Fruit fly (Drosophila melanogaster) whole organism, embryonic: Measurements from ENCODE around the gene CG12017.

Source experiments
- Adf1 ChIP-seq: fragments of 200-800 bp; sonication (Bioruptor generic); IDR thresholded peaks from 2 replicates; pipeline ENCODE4 v1.3.6; 2022; ENCODE audit warnings: missing biosample characterization, missing genetic modification characterization
- B-H1 ChIP-seq: fragments of 200-800 bp; sonication (Bioruptor generic); IDR thresholded peaks from 3 replicates; pipeline ENCODE4 v1.3.6; 2022; ENCODE audit warnings: missing biosample characterization, missing genetic modification characterization
- CG1024 ChIP-seq: fragments of 200-800 bp; sonication (Bioruptor generic); IDR thresholded peaks from 2 replicates; pipeline ENCODE4 v1.3.6; 2022; ENCODE audit warnings: missing biosample characterization, missing genetic modification characterization
- CG10543 ChIP-seq: fragments of 200-800 bp; sonication (Bioruptor generic); optimal IDR thresholded peaks from 3 replicates; lab custom pipeline; 2017; ENCODE audit warnings: missing biosample characterization, mild to moderate bottlenecking, missing genetic modification characterization, moderate library complexity
- CG10959 ChIP-seq: fragments of 200-800 bp; sonication (Bioruptor generic); IDR thresholded peaks from 2 replicates; pipeline ENCODE4 v1.3.6; 2022; ENCODE audit warnings: missing biosample characterization, missing genetic modification characterization
- CG11504 ChIP-seq: fragments of 200-800 bp; sonication (Bioruptor generic); optimal IDR thresholded peaks from 3 replicates; lab custom pipeline; 2019; ENCODE audit warnings: missing biosample characterization, mild to moderate bottlenecking, missing genetic modification characterization, moderate library complexity
- CG12299 ChIP-seq: fragments of 200-800 bp; sonication (Bioruptor generic); optimal IDR thresholded peaks from 2 replicates; lab custom pipeline; 2018; ENCODE audit warnings: missing biosample characterization, mild to moderate bottlenecking, missing genetic modification characterization
- CG13424 ChIP-seq: fragments of 200-800 bp; sonication (Bioruptor generic); optimal IDR thresholded peaks from 2 replicates; lab custom pipeline; 2019; ENCODE audit warnings: missing biosample characterization, mild to moderate bottlenecking, missing genetic modification characterization, moderate library complexity
- CG14860 ChIP-seq: fragments of 200-800 bp; sonication (Bioruptor generic); IDR thresholded peaks from 3 replicates; pipeline ENCODE4 v1.3.6; 2022; ENCODE audit warnings: missing biosample characterization, missing genetic modification characterization; ENCODE audit not compliant: partially characterized antibody
- CG15073 ChIP-seq: fragments of 200-800 bp; sonication (Bioruptor generic); optimal IDR thresholded peaks from 2 replicates; lab custom pipeline; 2016; ENCODE audit warnings: missing biosample characterization, missing genetic modification characterization
- CG17568 ChIP-seq: fragments of 200-800 bp; sonication (Bioruptor generic); optimal IDR thresholded peaks from 2 replicates; lab custom pipeline; 2018; ENCODE audit warnings: missing biosample characterization, mild to moderate bottlenecking, missing genetic modification characterization, moderate library complexity
- CG1832 ChIP-seq: fragments of 200-800 bp; sonication (Bioruptor generic); optimal IDR thresholded peaks from 2 replicates; lab custom pipeline; 2017; ENCODE audit warnings: missing biosample characterization, mild to moderate bottlenecking, missing genetic modification characterization, inconsistent platforms
- CG34376 ChIP-seq: fragments of 200-800 bp; sonication (Bioruptor generic); optimal IDR thresholded peaks from 2 replicates; lab custom pipeline; 2018; ENCODE audit warnings: missing biosample characterization, mild to moderate bottlenecking, missing genetic modification characterization
- CG3838 ChIP-seq: fragments of 200-800 bp; sonication (Bioruptor generic); optimal IDR thresholded peaks from 3 replicates; lab custom pipeline; 2016; ENCODE audit warnings: missing biosample characterization, missing genetic modification characterization
- CG6854 ChIP-seq: fragments of 200-800 bp; sonication (Bioruptor generic); optimal IDR thresholded peaks from 3 replicates; lab custom pipeline; 2017; ENCODE audit warnings: missing biosample characterization, mild to moderate bottlenecking, missing genetic modification characterization
- CG8388 ChIP-seq: fragments of 200-800 bp; sonication (Bioruptor generic); optimal IDR thresholded peaks from 2 replicates; lab custom pipeline; 2019; ENCODE audit warnings: missing biosample characterization, mild to moderate bottlenecking, missing genetic modification characterization, moderate library complexity
- CG9876 ChIP-seq: fragments of 200-800 bp; sonication (Bioruptor generic); optimal IDR thresholded peaks from 2 replicates; lab custom pipeline; 2016; ENCODE audit warnings: missing biosample characterization, missing genetic modification characterization
- CkIIα-i1 ChIP-seq: fragments of 200-800 bp; sonication (Bioruptor generic); IDR thresholded peaks from 2 replicates; pipeline ENCODE4 v1.3.6; 2022; ENCODE audit warnings: missing biosample characterization, missing genetic modification characterization
- Dip2 ChIP-seq: fragments of 200-800 bp; sonication (Bioruptor generic); IDR thresholded peaks from 2 replicates; pipeline ENCODE4 v1.3.6; 2022; ENCODE audit warnings: missing biosample characterization, missing genetic modification characterization
- Dll ChIP-seq: fragments of 200-800 bp; sonication (Bioruptor generic); IDR thresholded peaks from 4 replicates; pipeline ENCODE4 v1.3.6; 2022; ENCODE audit warnings: missing biosample characterization, missing genetic modification characterization; ENCODE audit not compliant: partially characterized antibody
- Lim3 ChIP-seq: fragments of 200-800 bp; sonication (Bioruptor generic); IDR thresholded peaks from 2 replicates; pipeline ENCODE4 v1.3.6; 2022; ENCODE audit warnings: missing biosample characterization, missing genetic modification characterization
- Mad ChIP-seq: fragments of 200-800 bp; sonication (Bioruptor generic); optimal IDR thresholded peaks from 2 replicates; lab custom pipeline; 2016; ENCODE audit warnings: missing biosample characterization, missing genetic modification characterization
- Max ChIP-seq: fragments of 200-800 bp; sonication (Bioruptor generic); optimal IDR thresholded peaks from 2 replicates; lab custom pipeline; 2016; ENCODE audit warnings: missing biosample characterization, mild to moderate bottlenecking, missing genetic modification characterization
- Meics ChIP-seq: fragments of 200-800 bp; sonication (Bioruptor generic); optimal IDR thresholded peaks from 2 replicates; lab custom pipeline; 2017; ENCODE audit warnings: missing biosample characterization, mild to moderate bottlenecking, missing genetic modification characterization
- NC2β ChIP-seq: fragments of 200-800 bp; sonication (Bioruptor generic); optimal IDR thresholded peaks from 2 replicates; lab custom pipeline; 2016; ENCODE audit warnings: missing biosample characterization, missing genetic modification characterization
- Nf-YA ChIP-seq: fragments of 200-800 bp; sonication (Bioruptor generic); IDR thresholded peaks from 2 replicates; pipeline ENCODE4 v1.3.6; 2022; ENCODE audit warnings: missing biosample characterization, missing genetic modification characterization
- Pdp1 ChIP-seq, 2 experiments: fragments of 200-800 bp; sonication (Bioruptor generic); optimal IDR thresholded peaks; 3 replicates each; lab custom pipeline; 2016; ENCODE audit warnings: missing biosample characterization in 2 of 2, missing genetic modification characterization in 2 of 2, mild to moderate bottlenecking in 1 of 2, moderate library complexity in 1 of 2
- br ChIP-seq: fragments of >200 bp; optimal IDR thresholded peaks from 2 replicates; lab custom pipeline; 2017
- cas ChIP-seq: fragments of 200-800 bp; sonication (Bioruptor generic); IDR thresholded peaks from 2 replicates; pipeline ENCODE4 v1.3.6; 2022; ENCODE audit warnings: missing biosample characterization, missing genetic modification characterization
- chm ChIP-seq: fragments of 200-800 bp; sonication (Bioruptor generic); IDR thresholded peaks from 2 replicates; pipeline ENCODE4 v1.3.6; 2022; ENCODE audit warnings: missing biosample characterization, missing genetic modification characterization
- crol ChIP-seq: fragments of 200-800 bp; sonication (Bioruptor generic); IDR thresholded peaks from 2 replicates; pipeline ENCODE4 v1.3.6; 2022; ENCODE audit warnings: missing biosample characterization, missing genetic modification characterization
- disco-r ChIP-seq: fragments of 200-800 bp; sonication (Bioruptor generic); optimal IDR thresholded peaks from 2 replicates; lab custom pipeline; 2016; ENCODE audit warnings: missing biosample characterization, missing genetic modification characterization
- dmrt99B ChIP-seq: fragments of 200-800 bp; sonication (Bioruptor generic); optimal IDR thresholded peaks from 2 replicates; lab custom pipeline; 2018; ENCODE audit warnings: missing biosample characterization, mild to moderate bottlenecking, missing genetic modification characterization, moderate library complexity
- en ChIP-seq: fragments of 200-800 bp; sonication (Bioruptor generic); optimal IDR thresholded peaks from 2 replicates; lab custom pipeline; 2016; ENCODE audit warnings: missing biosample characterization, missing genetic modification characterization
- fru ChIP-seq: fragments of >200 bp; optimal IDR thresholded peaks from 2 replicates; lab custom pipeline; 2017
- ftz-f1 ChIP-seq: fragments of 200-800 bp; sonication (Bioruptor generic); optimal IDR thresholded peaks from 2 replicates; lab custom pipeline; 2016; ENCODE audit warnings: missing biosample characterization, missing genetic modification characterization
- gcm ChIP-seq: fragments of 200-800 bp; sonication (Bioruptor generic); optimal IDR thresholded peaks from 2 replicates; lab custom pipeline; 2019; ENCODE audit warnings: missing biosample characterization, mild to moderate bottlenecking, missing genetic modification characterization, moderate library complexity
- gt ChIP-seq: fragments of 200-800 bp; sonication (Bioruptor generic); IDR thresholded peaks from 2 replicates; pipeline ENCODE4 v1.3.6; 2022; ENCODE audit warnings: missing biosample characterization, missing genetic modification characterization
- inv ChIP-seq: fragments of 200-800 bp; sonication (Bioruptor generic); IDR thresholded peaks from 2 replicates; pipeline ENCODE4 v1.3.6; 2022; ENCODE audit warnings: missing biosample characterization, missing genetic modification characterization; ENCODE audit not compliant: partially characterized antibody
- lilli ChIP-seq: fragments of 200-800 bp; sonication (Bioruptor generic); optimal IDR thresholded peaks from 3 replicates; lab custom pipeline; 2016; ENCODE audit warnings: missing biosample characterization, missing genetic modification characterization
- lola ChIP-seq, 3 experiments: fragments of >200 bp in 2 of 3; fragments of 200-800 bp in 1 of 3; sonication (Bioruptor generic) in 1 of 3; optimal IDR thresholded peaks; 2 replicates each; lab custom pipeline; 2017 to 2019; ENCODE audit warnings: missing biosample characterization in 3 of 3, missing genetic modification characterization in 3 of 3, mild to moderate bottlenecking in 1 of 3, moderate library complexity in 1 of 3
- odd ChIP-seq: fragments of 200-800 bp; sonication (Bioruptor generic); optimal IDR thresholded peaks from 2 replicates; lab custom pipeline; 2017; ENCODE audit warnings: missing biosample characterization, mild to moderate bottlenecking, missing genetic modification characterization
- otp ChIP-seq: fragments of 200-800 bp; sonication (Bioruptor generic); IDR thresholded peaks from 3 replicates; pipeline ENCODE4, ENCODE4 v1.3.6; 2022; ENCODE audit warnings: missing biosample characterization, missing genetic modification characterization
- pros ChIP-seq: fragments of 200-800 bp; sonication (Bioruptor generic); optimal IDR thresholded peaks from 3 replicates; lab custom pipeline; 2019; ENCODE audit warnings: missing biosample characterization, mild to moderate bottlenecking, missing genetic modification characterization, moderate library complexity
- sens-2 ChIP-seq: fragments of 200-800 bp; sonication (Bioruptor generic); IDR thresholded peaks from 2 replicates; pipeline ENCODE4 v1.3.6; 2022; ENCODE audit warnings: missing biosample characterization, missing genetic modification characterization
- shn ChIP-seq: fragments of 200-800 bp; sonication (Bioruptor generic); optimal IDR thresholded peaks from 3 replicates; lab custom pipeline; 2016; ENCODE audit warnings: missing biosample characterization, missing genetic modification characterization
- slou ChIP-seq: fragments of 200-800 bp; sonication (Bioruptor generic); optimal IDR thresholded peaks from 3 replicates; lab custom pipeline; 2016; ENCODE audit warnings: missing biosample characterization, missing genetic modification characterization
- tna ChIP-seq: fragments of 200-800 bp; sonication (Bioruptor generic); IDR thresholded peaks from 2 replicates; pipeline ENCODE4 v1.3.6; 2022; ENCODE audit warnings: missing biosample characterization, missing genetic modification characterization; ENCODE audit not compliant: partially characterized antibody
- wdn ChIP-seq: fragments of 200-800 bp; sonication (Bioruptor generic); IDR thresholded peaks from 2 replicates; pipeline ENCODE4 v1.3.6; 2022; ENCODE audit warnings: missing biosample characterization, missing genetic modification characterization
- wek ChIP-seq: fragments of 200-800 bp; sonication (Bioruptor generic); optimal IDR thresholded peaks from 3 replicates; lab custom pipeline; 2018; ENCODE audit warnings: missing biosample characterization, mild to moderate bottlenecking, missing genetic modification characterization, moderate library complexity
- wor ChIP-seq: fragments of 200-800 bp; sonication (Bioruptor generic); IDR thresholded peaks from 2 replicates; pipeline ENCODE4 v1.3.6; 2022; ENCODE audit warnings: missing biosample characterization, missing genetic modification characterization

The CG12017 gene

dm6 chr3L:3319992-3320732, 40.1 kb downstream of the CG12017 start (continued):
- TF ChIP-seq Meics (GFP tag; lab: Kevin White, UChicago) (peak; percentile 46), B-H1 (GFP tag; lab: Robert Waterston, UW) (no peak), Pdp1 (GFP tag; optimal IDR thresholded peaks at IDR 0.05; lab: Kevin White, UChicago) (peak; percentile 33 to 59), Dll (GFP tag; lab: Robert Waterston, UW) (no peak), lilli (peak; percentile 50), Mad (GFP tag; lab: Kevin White, UChicago) (no peak), CG12299 (tag; lab: Kevin White, UChicago) (no peak), en (GFP tag; lab: Kevin White, UChicago) (no peak), shn (GFP tag; lab: Kevin White, UChicago) (no peak), CG13424 (tag; lab: Kevin White, UChicago) (peak; percentile 3), gt (GFP tag; lab: Robert Waterston, UW) (no peak), chm (no peak), Adf1 (GFP tag; lab: Robert Waterston, UW) (0 out of 2 replicates have a peak, but pooled peaks have one; percentile 10), fru (no peak), CG8388 (GFP tag; lab: Kevin White, UChicago) (peak; percentile 69), CG10959 (GFP tag; lab: Robert Waterston, UW) (no peak), inv (no peak), CG1024 (GFP tag; lab: Robert Waterston, UW) (no peak), CG11504 (no peak), CG17568 (GFP tag; lab: Kevin White, UChicago) (no peak), CG15073 (no peak), br (lab: Kevin White, UChicago) (no peak), Max (GFP tag; lab: Kevin White, UChicago) (no peak), wek (no peak), Lim3 (GFP tag; lab: Robert Waterston, UW) (no peak), cas (GFP tag; lab: Robert Waterston, UW) (no peak), CkIIα-i1 (no peak), ftz-f1 (GFP tag; lab: Kevin White, UChicago) (peak; percentile 78), wdn (GFP tag; lab: Robert Waterston, UW) (0 out of 2 replicates have a peak, but pooled peaks have one; percentile 18), CG3838 (GFP tag; lab: Kevin White, UChicago) (no peak), NC2β (GFP tag; lab: Kevin White, UChicago) (no peak), tna (GFP tag; lab: Robert Waterston, UW) (no peak), Nf-YA (GFP tag; lab: Robert Waterston, UW) (no peak), Dip2 (GFP tag; lab: Robert Waterston, UW) (no peak), pros (no peak), sens-2 (GFP tag; lab: Robert Waterston, UW) (no peak), wor (GFP tag; lab: Robert Waterston, UW) (no peak), disco-r (GFP tag; lab: Kevin White, UChicago) (no peak), otp (GFP tag; lab: Robert Waterston, UW) (no peak), odd (GFP tag; lab: Kevin White, UChicago) (no peak), CG9876 (GFP tag; lab: Kevin White, UChicago) (no peak), CG1832 (GFP tag; lab: Kevin White, UChicago) (no peak), gcm (no peak), CG10543 (GFP tag; lab: Kevin White, UChicago) (peak; percentile 35), CG14860 (GFP tag; lab: Robert Waterston, UW) (no peak), crol (GFP tag; lab: Robert Waterston, UW) (no peak), CG6854 (GFP tag; lab: Kevin White, UChicago) (no peak), CG34376 (GFP tag; lab: Kevin White, UChicago) (peak; percentile 47), lola (GFP tag; optimal IDR thresholded peaks at IDR 0.05; lab: Kevin White, UChicago) (no peak), slou (GFP tag; lab: Kevin White, UChicago) (no peak), dmrt99B (tag; lab: Kevin White, UChicago) (no peak)
